Worm (Caenorhabditis elegans): ENCODE results near the gene sec-3.
A peak's percentile ranks its signal among the peaks of the same experiment; 100 is the strongest.

The sec-3 gene

ce11 chrX:3089423-3089822, 10.2 kb downstream of the sec-3 start, which contains the start of gene pccb-1:
pccb-1 (plus strand) TSS chrX:3089549.
- TF ChIP-seq ZK546.5 (tag; optimal IDR thresholded peaks at IDR 0.05) (no peak), egl-27 (tag; optimal IDR thresholded peaks at IDR 0.05) (no peak), fkh-2 (tag; optimal IDR thresholded peaks at IDR 0.05) (no peak), daf-12 (tag; optimal IDR thresholded peaks at IDR 0.05) (no peak), eor-1 (tag; optimal IDR thresholded peaks at IDR 0.05) (no peak), nhr-76 (tag; optimal IDR thresholded peaks at IDR 0.05) (no peak)

DNA sequence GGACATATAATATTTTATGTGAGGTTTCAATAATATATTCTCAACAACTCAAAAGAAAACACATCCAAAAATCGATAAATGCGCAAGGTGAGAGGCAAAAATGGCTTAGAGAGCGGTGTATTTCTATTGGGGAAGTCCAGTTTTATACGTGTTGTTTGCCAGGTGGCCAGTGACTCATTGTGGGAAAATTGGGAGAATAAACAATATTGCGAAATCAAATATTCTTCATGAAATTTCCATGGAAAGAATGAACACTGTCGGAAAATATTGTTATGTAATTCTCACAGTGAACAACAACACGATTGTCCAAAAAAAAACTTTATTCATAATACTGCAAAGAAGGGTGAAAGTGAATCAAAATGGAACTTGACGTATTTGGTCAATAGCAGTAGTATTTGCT, 12.0 kb downstream of the sec-3 start:
- no peak for TF ChIP-seq ztf-11 (tag; optimal IDR thresholded peaks at IDR 0.05)
- no peak for TF ChIP-seq lsy-12 (tag; optimal IDR thresholded peaks at IDR 0.05)
- TF ChIP-seq nhr-76 (tag; optimal IDR thresholded peaks at IDR 0.05): no peak
- TF ChIP-seq hmg-11 (tag; optimal IDR thresholded peaks at IDR 0.05): no peak
- no peak for TF ChIP-seq fos-1 (tag; optimal IDR thresholded peaks at IDR 0.05)
- no peak for TF ChIP-seq fkh-2 (tag; optimal IDR thresholded peaks at IDR 0.05)
- no peak for TF ChIP-seq nhr-77 (tag; optimal IDR thresholded peaks at IDR 0.05)
- TF ChIP-seq nhr-67 (tag; optimal IDR thresholded peaks at IDR 0.05): no peak
- TF ChIP-seq ceh-28 (tag; optimal IDR thresholded peaks at IDR 0.05): peak; percentile 35
- peak; percentile 27 for TF ChIP-seq pha-4 (tag; optimal IDR thresholded peaks at IDR 0.05)
- no peak for TF ChIP-seq ceh-16 (tag; optimal IDR thresholded peaks at IDR 0.05)
- TF ChIP-seq lin-39 (tag; optimal IDR thresholded peaks at IDR 0.05): no peak

- TF ChIP-seq egl-27 (tag; optimal IDR thresholded peaks at IDR 0.05) (no peak), unc-39 (tag; optimal IDR thresholded peaks at IDR 0.05) (no peak), sea-2 (GFP tag; optimal IDR thresholded peaks at IDR 0.05) (no peak), jun-1 (tag; optimal IDR thresholded peaks at IDR 0.05) (no peak), hmg-11 (tag; optimal IDR thresholded peaks at IDR 0.05) (no peak)
Measured at ce11 chrX:3087245-3087644, 12.4 kb downstream of the sec-3 start, which contains the start of gene F52E4.5. F52E4.5 (minus strand) TSS chrX:3087345.

ce11 chrX:3080825-3081224, 18.8 kb downstream of the sec-3 start, which contains the start of gene twk-16:
twk-16 (plus strand) TSS chrX:3081125.
- TF ChIP-seq nhr-12 (tag; optimal IDR thresholded peaks at IDR 0.05): no peak
- TF ChIP-seq ama-1 (optimal IDR thresholded peaks at IDR 0.05): no peak
- no peak for TF ChIP-seq unc-62 (GFP tag; optimal IDR thresholded peaks at IDR 0.05)
- TF ChIP-seq elt-1 (tag; optimal IDR thresholded peaks at IDR 0.05): no peak
- no peak for TF ChIP-seq daf-12 (tag; optimal IDR thresholded peaks at IDR 0.05)
- no peak for TF ChIP-seq jun-1 (tag; optimal IDR thresholded peaks at IDR 0.05)
- TF ChIP-seq lin-15B (tag; optimal IDR thresholded peaks at IDR 0.05): no peak
- TF ChIP-seq nhr-28 (tag; optimal IDR thresholded peaks at IDR 0.05): no peak
- TF ChIP-seq ceh-82 (tag; optimal IDR thresholded peaks at IDR 0.05): no peak
- no peak for TF ChIP-seq lsy-12 (tag; optimal IDR thresholded peaks at IDR 0.05)
- no peak for TF ChIP-seq ceh-16 (tag; optimal IDR thresholded peaks at IDR 0.05)
- no peak for TF ChIP-seq elt-3 (tag; optimal IDR thresholded peaks at IDR 0.05)
- no peak for TF ChIP-seq pqm-1 (tag; optimal IDR thresholded peaks at IDR 0.05)
- TF ChIP-seq nhr-11 (tag; optimal IDR thresholded peaks at IDR 0.05): no peak
- no peak for TF ChIP-seq unc-39 (tag; optimal IDR thresholded peaks at IDR 0.05)
- no peak for TF ChIP-seq egl-27 (tag; optimal IDR thresholded peaks at IDR 0.05)

DNA sequence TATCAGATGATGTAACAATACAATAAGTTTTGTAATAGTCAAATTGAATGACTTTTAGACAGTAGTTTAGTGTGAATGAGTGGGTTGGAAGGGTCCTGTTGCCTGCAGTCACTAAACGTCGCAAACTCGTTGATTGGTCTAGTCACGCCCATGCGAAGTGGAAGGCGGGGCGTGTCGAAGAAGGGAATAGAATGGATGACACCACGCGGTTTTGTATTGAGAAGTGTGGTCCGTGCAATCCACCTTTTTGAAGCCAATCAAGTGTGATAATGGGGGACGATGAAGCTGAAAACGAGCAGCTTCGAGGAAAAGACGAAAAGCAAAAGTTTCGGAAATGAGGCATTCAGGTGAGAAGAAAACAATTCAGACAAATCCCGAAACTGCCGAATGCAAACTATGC, 29.3 kb downstream of the sec-3 start, which contains the start of gene ceh-31:
ceh-31 (minus strand) TSS at position 101 of the 400 bp plus-strand sequence.
- no peak for TF ChIP-seq nhr-28 (tag; optimal IDR thresholded peaks at IDR 0.05)
- TF ChIP-seq nhr-77 (tag; optimal IDR thresholded peaks at IDR 0.05): no peak
- TF ChIP-seq zag-1 (tag; optimal IDR thresholded peaks at IDR 0.05): no peak
- no peak for TF ChIP-seq fkh-2 (tag; optimal IDR thresholded peaks at IDR 0.05)
- no peak for TF ChIP-seq ceh-82 (tag; optimal IDR thresholded peaks at IDR 0.05)
- TF ChIP-seq nhr-23 (tag; optimal IDR thresholded peaks at IDR 0.05): no peak
- TF ChIP-seq mml-1 (tag; optimal IDR thresholded peaks at IDR 0.05): no peak
- no peak for TF ChIP-seq unc-62 (GFP tag; optimal IDR thresholded peaks at IDR 0.05)
- no peak for TF ChIP-seq lin-39 (tag; optimal IDR thresholded peaks at IDR 0.05)
- TF ChIP-seq snpc-4 (tag; optimal IDR thresholded peaks at IDR 0.05): no peak
- TF ChIP-seq elt-3 (tag; optimal IDR thresholded peaks at IDR 0.05): no peak
- no peak for TF ChIP-seq nhr-12 (tag; optimal IDR thresholded peaks at IDR 0.05)
- no peak for TF ChIP-seq aly-2 (tag; optimal IDR thresholded peaks at IDR 0.05)
- no peak for TF ChIP-seq mdl-1 (tag; optimal IDR thresholded peaks at IDR 0.05)
- no peak for TF ChIP-seq ceh-16 (tag; optimal IDR thresholded peaks at IDR 0.05)
- TF ChIP-seq pqm-1 (tag; optimal IDR thresholded peaks at IDR 0.05): no peak
- no peak for TF ChIP-seq lsy-12 (tag; optimal IDR thresholded peaks at IDR 0.05)
- no peak for TF ChIP-seq ceh-9 (tag; optimal IDR thresholded peaks at IDR 0.05)
- no peak for TF ChIP-seq egl-27 (tag; optimal IDR thresholded peaks at IDR 0.05)

Data from whole organism, L3 larva.